Worm (Caenorhabditis elegans) whole organism, dauer: ENCODE results near the gene F38E1.10.
"Not testable (repeated sequence)": the region's sequence is repeated elsewhere in the genome, so short reads cannot be mapped to it uniquely, and the experiment has no call there.

ENCODE experiments used
- unc-62 ChIP-seq: sonication (generic microtip); optimal IDR thresholded peaks from 2 replicates; lab custom pipeline; 2017; ENCODE audit warnings: missing biosample characterization, missing genetic modification reagents, missing genetic modification characterization

The F38E1.10 gene

DNA sequence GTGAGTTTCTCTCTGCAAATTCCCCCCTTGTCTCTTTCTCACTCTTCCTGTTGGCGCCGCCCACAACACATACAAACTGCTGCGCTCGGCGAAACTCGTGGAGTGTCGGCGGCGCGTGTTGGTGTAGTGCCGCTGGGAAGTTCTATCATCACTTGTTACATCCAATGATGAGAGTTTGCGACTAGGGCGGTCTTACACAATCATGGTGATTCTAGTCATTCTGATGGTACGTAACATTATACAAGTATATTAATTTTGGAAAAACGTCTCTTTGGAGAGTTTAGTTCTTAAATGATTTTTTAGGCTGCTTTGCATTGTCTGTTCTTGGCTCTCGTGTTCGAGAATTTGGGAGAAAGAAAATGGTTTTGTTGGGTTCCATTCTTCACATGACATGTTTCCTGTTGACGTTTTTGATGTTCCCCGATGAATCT lies 26.3 kb downstream of the F38E1.10 start:
- TF ChIP-seq unc-62 (GFP tag; lab: Kevin White, UChicago) = no peak

DNA sequence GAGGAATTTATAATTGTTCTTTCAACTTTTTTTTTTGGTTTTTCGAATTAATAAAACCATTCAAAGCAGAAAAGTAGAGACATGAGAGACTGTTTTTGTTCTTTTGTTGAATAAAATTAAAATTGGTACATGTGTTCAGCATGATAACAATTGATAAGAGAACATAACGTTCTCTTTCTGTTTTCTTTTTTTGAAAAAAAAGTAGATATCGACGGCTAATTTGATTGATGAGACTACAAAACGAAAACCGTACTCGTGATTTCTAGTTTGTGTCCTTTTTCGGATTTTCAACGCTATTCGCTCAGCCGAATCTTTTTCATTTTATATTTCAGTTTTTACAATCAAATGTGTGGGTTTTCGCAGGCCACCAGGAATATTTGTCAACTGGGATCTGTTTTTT lies 29.9 kb downstream of the F38E1.10 start, which contains the start of gene C08D8.1:
Gene C08D8.1, plus strand, starts transcription at position 324 of the 400 bp plus-strand sequence.
- TF ChIP-seq unc-62 (GFP tag; lab: Kevin White, UChicago) = no peak

ce11 chrV:8342416-8342815 lies 32.9 kb downstream of the F38E1.10 start:
- TF ChIP-seq unc-62 (GFP tag; lab: Kevin White, UChicago) = no peak

DNA sequence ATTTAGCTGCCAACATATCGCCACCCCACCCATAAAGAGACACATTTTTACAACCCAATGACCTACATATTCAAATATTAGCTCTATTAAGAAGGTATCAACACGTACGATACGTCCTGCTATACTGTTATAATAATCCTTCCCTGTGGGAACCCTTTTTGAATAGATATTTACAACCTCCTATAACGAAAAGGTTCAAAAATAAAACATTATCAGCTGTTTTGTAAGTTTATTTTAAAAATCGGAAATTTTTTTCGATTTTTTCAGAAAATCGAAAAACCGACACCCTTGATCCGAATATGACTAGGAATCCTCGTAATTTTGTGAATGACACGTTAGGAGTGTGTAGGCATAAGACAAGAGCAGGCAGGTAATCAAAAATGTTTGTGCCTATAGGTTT lies 34.4 kb downstream of the F38E1.10 start, which contains the start of gene C08D8.7:
Gene C08D8.7, plus strand, starts transcription at position 301 of the 400 bp plus-strand sequence.
- not testable (repeated sequence) for TF ChIP-seq unc-62 (GFP tag; lab: Kevin White, UChicago)

- no peak for TF ChIP-seq unc-62 (GFP tag; lab: Kevin White, UChicago)
Measured at ce11 chrV:8335620-8336019, 39.7 kb downstream of the F38E1.10 start.

DNA sequence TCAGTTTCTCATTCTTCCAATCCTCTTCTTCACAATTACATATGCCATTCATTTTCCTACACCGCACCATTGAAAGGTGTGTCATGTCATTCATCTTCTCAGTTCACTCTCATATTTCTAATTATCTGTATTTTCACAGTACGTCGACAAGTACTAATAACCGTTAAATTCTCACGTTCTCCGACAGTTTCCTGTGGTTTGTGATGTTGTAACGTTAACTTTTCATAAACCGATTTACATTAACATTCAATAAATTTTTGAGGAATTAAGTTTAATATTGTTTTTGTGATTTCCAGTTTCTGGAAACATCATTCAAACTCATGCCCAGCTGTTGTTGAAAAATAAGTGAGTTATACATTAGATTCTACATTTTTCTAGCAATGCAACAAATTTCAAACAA lies 41.0 kb downstream of the F38E1.10 start, which contains the start of gene tmd-2:
Gene tmd-2, plus strand, starts transcription at position 301 of the 400 bp plus-strand sequence.
- no peak for TF ChIP-seq unc-62 (GFP tag; lab: Kevin White, UChicago)

- TF ChIP-seq unc-62 (GFP tag; lab: Kevin White, UChicago) = no peak
Measured at ce11 chrV:8327080-8327479, 48.2 kb downstream of the F38E1.10 start.

- no peak for TF ChIP-seq unc-62 (GFP tag; lab: Kevin White, UChicago)
Measured at ce11 chrV:8325906-8326305, 49.4 kb downstream of the F38E1.10 start.
